Worm (Caenorhabditis elegans): Measurements from ENCODE around the gene skr-14.

- TF ChIP-seq ztf-23 (GFP tag; IDR thresholded peaks at IDR 0.05) = no peak
- TF ChIP-seq tab-1 (GFP tag; IDR thresholded peaks at IDR 0.05) = no peak
- TF ChIP-seq klf-2 (GFP tag; conservative IDR thresholded peaks at IDR 0.05) = no peak
- TF ChIP-seq T22C8.4 (GFP tag; IDR thresholded peaks at IDR 0.05) = no peak
- no peak for TF ChIP-seq flt-1 (GFP tag; IDR thresholded peaks at IDR 0.05)
- no peak for TF ChIP-seq ref-1 (GFP tag; conservative IDR thresholded peaks at IDR 0.05)
- no peak for TF ChIP-seq ztf-29 (GFP tag; IDR thresholded peaks at IDR 0.05)
- no peak for TF ChIP-seq med-1 (GFP tag; optimal IDR thresholded peaks at IDR 0.05; ENCODE audit: insufficient read depth)
These were observed 8.2 kb upstream of the skr-14 start, which contains the start of gene Y47D7A.12 for ce11 chrV:4429576-4429975.
